Fruit fly (Drosophila melanogaster) whole organism, pupa: Measurements from ENCODE around the gene CG32603.
A peak's percentile ranks its signal among the peaks of the same experiment; 100 is the strongest.

Source experiments
- CG10348 ChIP-seq: fragments of 200-800 bp; sonication (Bioruptor generic); IDR thresholded peaks from 2 replicates; pipeline ENCODE4 v1.3.6; 2022; ENCODE audit warnings: missing biosample characterization, missing genetic modification characterization
- CG12605 ChIP-seq: fragments of 200-800 bp; sonication (Bioruptor generic); IDR thresholded peaks from 2 replicates; pipeline ENCODE4 v1.3.6; 2022; ENCODE audit warnings: missing biosample characterization, missing genetic modification characterization
- CG13204 ChIP-seq: fragments of 200-800 bp; sonication (Bioruptor generic); optimal IDR thresholded peaks from 2 replicates; lab custom pipeline; 2018; ENCODE audit warnings: missing biosample characterization, mild to moderate bottlenecking, missing genetic modification characterization, moderate library complexity
- CG14655 ChIP-seq: fragments of 200-800 bp; sonication (Bioruptor generic); optimal IDR thresholded peaks from 3 replicates; lab custom pipeline; 2017; ENCODE audit warnings: mild to moderate bottlenecking, missing biosample characterization, missing genetic modification reagents, missing genetic modification characterization
- CG15710 ChIP-seq: fragments of 200-800 bp; sonication (Bioruptor generic); optimal IDR thresholded peaks from 2 replicates; lab custom pipeline; 2018; ENCODE audit warnings: missing biosample characterization, mild to moderate bottlenecking, missing genetic modification characterization, moderate library complexity
- CG17806 ChIP-seq: fragments of 200-800 bp; sonication (Bioruptor generic); optimal IDR thresholded peaks from 2 replicates; lab custom pipeline; 2018; ENCODE audit warnings: missing biosample characterization, mild to moderate bottlenecking, missing genetic modification characterization, moderate library complexity
- CG32121 ChIP-seq: fragments of 200-800 bp; sonication (Bioruptor generic); IDR thresholded peaks from 2 replicates; pipeline ENCODE4 v1.3.6; 2022; ENCODE audit warnings: missing biosample characterization, missing genetic modification characterization
- CG34367 ChIP-seq: fragments of 200-800 bp; sonication (Bioruptor generic); optimal IDR thresholded peaks from 2 replicates; lab custom pipeline; 2018; ENCODE audit warnings: missing biosample characterization, mild to moderate bottlenecking, missing genetic modification characterization
- CG4496 ChIP-seq: fragments of 200-800 bp; sonication (Bioruptor generic); IDR thresholded peaks from 3 replicates; pipeline ENCODE4 v1.3.6; 2022; ENCODE audit warnings: missing biosample characterization, missing genetic modification characterization
- CG8159 ChIP-seq: fragments of 200-800 bp; sonication (Bioruptor generic); optimal IDR thresholded peaks from 3 replicates; lab custom pipeline; 2018; ENCODE audit warnings: missing biosample characterization, mild to moderate bottlenecking, missing genetic modification characterization, moderate library complexity
- CG8301 ChIP-seq: fragments of 200-800 bp; sonication (Bioruptor generic); optimal IDR thresholded peaks from 2 replicates; lab custom pipeline; 2018; ENCODE audit warnings: missing biosample characterization, mild to moderate bottlenecking, missing genetic modification characterization
- CG9948 ChIP-seq: fragments of 200-800 bp; sonication (Bioruptor generic); optimal IDR thresholded peaks from 2 replicates; lab custom pipeline; 2018; ENCODE audit warnings: missing biosample characterization, mild to moderate bottlenecking, missing genetic modification characterization, moderate library complexity
- D1 ChIP-seq: fragments of 200-800 bp; sonication (Bioruptor generic); optimal IDR thresholded peaks from 2 replicates; lab custom pipeline; 2018; ENCODE audit warnings: missing biosample characterization, mild to moderate bottlenecking, missing genetic modification characterization, moderate library complexity
- EcR ChIP-seq: fragments of 200-800 bp; sonication (Bioruptor generic); optimal IDR thresholded peaks from 3 replicates; lab custom pipeline; 2019; ENCODE audit warnings: missing biosample characterization, missing genetic modification characterization, mild to moderate bottlenecking, moderate library complexity, missing genetic modification reagents
- Ets98B ChIP-seq: fragments of 200-800 bp; sonication (Bioruptor generic); IDR thresholded peaks from 2 replicates; pipeline ENCODE4 v1.3.6; 2022; ENCODE audit warnings: missing biosample characterization, missing genetic modification characterization
- Pif1A ChIP-seq: fragments of 200-800 bp; sonication (Bioruptor generic); optimal IDR thresholded peaks from 3 replicates; lab custom pipeline; 2016; ENCODE audit warnings: missing biosample characterization, missing genetic modification characterization
- Pif1B ChIP-seq: fragments of 200-800 bp; sonication (Bioruptor generic); optimal IDR thresholded peaks from 3 replicates; lab custom pipeline; 2016; ENCODE audit warnings: missing biosample characterization, missing genetic modification characterization
- Snoo ChIP-seq: fragments of 200-800 bp; sonication (Bioruptor generic); optimal IDR thresholded peaks from 3 replicates; lab custom pipeline; 2017; ENCODE audit warnings: missing biosample characterization, mild to moderate bottlenecking, missing genetic modification characterization, inconsistent platforms
- fd96Ca ChIP-seq: fragments of 200-800 bp; sonication (Bioruptor generic); IDR thresholded peaks from 3 replicates; pipeline ENCODE4 v1.3.6; 2022; ENCODE audit warnings: missing biosample characterization, missing genetic modification characterization
- gl ChIP-seq: fragments of 200-800 bp; sonication (Bioruptor generic); optimal IDR thresholded peaks from 2 replicates; lab custom pipeline; 2018; ENCODE audit warnings: missing biosample characterization, mild to moderate bottlenecking, missing genetic modification characterization
- rn ChIP-seq: fragments of 200-800 bp; sonication (Bioruptor generic); IDR thresholded peaks from 2 replicates; pipeline ENCODE4 v1.3.6; 2022; ENCODE audit warnings: missing biosample characterization, missing genetic modification characterization

Gene CG32603

DNA sequence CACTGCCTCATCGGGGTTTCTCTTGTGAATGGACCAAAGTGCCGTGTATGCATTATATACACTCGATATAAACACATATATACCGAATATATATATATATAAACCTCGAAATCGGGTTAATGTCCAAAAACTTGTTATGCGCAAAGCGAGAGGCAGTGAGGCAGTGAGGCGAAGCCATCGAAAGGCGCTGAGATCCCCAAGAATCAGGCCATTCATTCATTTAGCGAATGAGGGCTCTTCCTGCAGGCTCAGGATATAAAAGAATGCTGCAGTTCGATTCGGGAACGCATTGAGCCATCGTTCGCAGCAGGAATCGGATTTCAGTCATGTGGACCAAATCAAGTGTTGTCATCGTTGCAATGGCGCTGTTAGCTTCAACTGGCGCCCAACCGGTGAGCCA, 2.6 kb downstream of the CG32603 start, which contains the start of gene CG12481:
Gene CG12481 (plus strand): TSS at position 301 of the 400 bp plus-strand sequence.
- no peak for TF ChIP-seq gl (tag; lab: Kevin White, UChicago)
- TF ChIP-seq CG34367, result no peak
- no peak for TF ChIP-seq Ets98B (GFP tag; lab: Robert Waterston, UW)
- no peak for TF ChIP-seq D1
- no peak for TF ChIP-seq CG14655 (GFP tag; lab: Kevin White, UChicago)
- TF ChIP-seq Pif1A (GFP tag; lab: Kevin White, UChicago), result no peak
- TF ChIP-seq CG4496 (GFP tag; lab: Robert Waterston, UW), result no peak
- TF ChIP-seq EcR (GFP tag; lab: Kevin White, UChicago), result no peak
- TF ChIP-seq CG17806 (tag; lab: Kevin White, UChicago), result no peak
- no peak for TF ChIP-seq CG10348 (GFP tag; lab: Robert Waterston, UW)
- TF ChIP-seq CG8159 (tag; lab: Kevin White, UChicago), result no peak
- no peak for TF ChIP-seq CG13204 (GFP tag; lab: Kevin White, UChicago)
- TF ChIP-seq CG32121 (GFP tag; lab: Robert Waterston, UW), result no peak
- TF ChIP-seq Snoo (tag; lab: Kevin White, UChicago), result no peak
- no peak for TF ChIP-seq rn (GFP tag; lab: Robert Waterston, UW)
- no peak for TF ChIP-seq fd96Ca (GFP tag; lab: Robert Waterston, UW)
- TF ChIP-seq Pif1B (GFP tag; lab: Kevin White, UChicago), result no peak
- TF ChIP-seq CG9948 (tag; lab: Kevin White, UChicago), result no peak
- no peak for TF ChIP-seq CG12605 (GFP tag; lab: Robert Waterston, UW)
- TF ChIP-seq CG8301 (tag; lab: Kevin White, UChicago), result no peak

DNA sequence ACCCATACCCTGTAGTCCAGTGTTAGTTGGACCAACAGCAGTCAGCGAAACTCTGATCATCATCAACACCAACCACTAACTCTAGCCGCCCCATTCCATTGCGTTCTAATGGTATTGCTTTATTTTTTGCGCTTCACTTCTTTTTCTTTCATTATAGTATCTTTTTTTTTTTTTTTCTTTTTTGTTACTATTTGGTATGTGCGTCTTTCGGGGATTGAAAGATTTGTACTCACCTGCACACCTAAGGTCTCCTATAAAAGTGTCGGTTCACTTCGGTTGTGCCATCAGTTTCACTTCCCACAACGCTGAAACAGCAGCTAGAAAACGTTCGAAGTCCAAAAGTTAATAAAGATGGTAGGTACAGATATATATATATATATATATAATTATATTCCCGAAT, 4.9 kb downstream of the CG32603 start, which contains the start of gene CG11585:
Gene CG11585 (plus strand): TSS at position 301 of the 400 bp plus-strand sequence.
- no peak for TF ChIP-seq fd96Ca (GFP tag; lab: Robert Waterston, UW)

- TF ChIP-seq D1 (no peak), CG32121 (GFP tag; lab: Robert Waterston, UW) (no peak)
Observed at dm6 chrX:14191918-14192317, 7.6 kb downstream of the CG32603 start, which contains the start of gene CG13403. CG13403 (minus strand) TSS chrX:14192018.

dm6 chrX:14193013-14193412, 8.7 kb downstream of the CG32603 start, which contains the start of gene yl:
yl (plus strand) TSS chrX:14193214.
- TF ChIP-seq gl (tag; lab: Kevin White, UChicago) (no peak), CG9948 (tag; lab: Kevin White, UChicago) (no peak), Pif1A (GFP tag; lab: Kevin White, UChicago) (no peak), CG17806 (tag; lab: Kevin White, UChicago) (no peak), Snoo (tag; lab: Kevin White, UChicago) (no peak), CG4496 (GFP tag; lab: Robert Waterston, UW) (no peak), CG15710 (tag; lab: Kevin White, UChicago) (no peak), Ets98B (GFP tag; lab: Robert Waterston, UW) (no peak), CG8159 (tag; lab: Kevin White, UChicago) (no peak), Pif1B (GFP tag; lab: Kevin White, UChicago) (no peak), rn (GFP tag; lab: Robert Waterston, UW) (no peak), CG12605 (GFP tag; lab: Robert Waterston, UW) (no peak), CG32121 (GFP tag; lab: Robert Waterston, UW) (no peak), CG14655 (GFP tag; lab: Kevin White, UChicago) (no peak), EcR (GFP tag; lab: Kevin White, UChicago) (no peak), D1 (no peak), CG34367 (no peak), CG13204 (GFP tag; lab: Kevin White, UChicago) (no peak), fd96Ca (GFP tag; lab: Robert Waterston, UW) (no peak)

DNA sequence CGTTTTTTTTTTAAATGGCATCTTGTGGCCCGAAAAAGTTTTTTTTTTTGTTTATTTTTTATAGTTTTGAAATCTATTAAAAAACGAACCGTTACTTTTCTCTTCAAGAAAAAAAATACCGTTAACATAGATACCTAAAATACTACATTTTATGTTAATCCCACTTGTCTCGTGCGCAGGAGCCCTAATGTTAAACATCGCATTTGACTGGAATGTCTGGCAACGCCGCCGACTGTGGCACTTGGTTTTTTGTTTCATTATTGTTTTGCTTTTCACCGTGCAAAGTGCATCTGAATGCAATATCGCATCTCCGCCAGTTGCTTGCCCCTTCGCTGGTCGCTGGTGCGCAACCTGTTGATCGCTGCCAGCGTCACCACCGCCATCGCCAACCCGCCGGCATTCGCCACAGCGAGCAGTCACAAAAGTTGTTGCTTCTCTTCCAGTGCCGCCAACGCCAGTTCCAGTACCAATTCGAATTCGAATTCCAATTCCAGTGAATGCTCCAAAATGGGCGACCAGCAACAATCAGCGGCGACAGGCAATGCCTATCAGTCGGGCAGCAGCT, 15.7 kb downstream of the CG32603 start, which contains the start of gene CG11590:
Gene CG11590 (plus strand): TSS at position 212 of the 565 bp plus-strand sequence.
- TF ChIP-seq CG13204 (GFP tag; lab: Kevin White, UChicago), result no peak
- TF ChIP-seq CG10348 (GFP tag; lab: Robert Waterston, UW), result no peak
- TF ChIP-seq CG17806 (tag; lab: Kevin White, UChicago), result no peak
- no peak for TF ChIP-seq Pif1B (GFP tag; lab: Kevin White, UChicago)
- TF ChIP-seq Ets98B (GFP tag; lab: Robert Waterston, UW), result peak; percentile 27; the same call in 1 of the 2 replicates
- TF ChIP-seq CG12605 (GFP tag; lab: Robert Waterston, UW), result peak; percentile 55; the same call in 1 of the 2 replicates
- 0 out of 3 replicates have a peak, but pooled peaks have one; percentile 23 for TF ChIP-seq fd96Ca (GFP tag; lab: Robert Waterston, UW)
- no peak for TF ChIP-seq CG8159 (tag; lab: Kevin White, UChicago)
- TF ChIP-seq gl (tag; lab: Kevin White, UChicago), result no peak
- TF ChIP-seq CG9948 (tag; lab: Kevin White, UChicago), result no peak

- TF ChIP-seq CG12605 (GFP tag; lab: Robert Waterston, UW) (no peak), CG13204 (GFP tag; lab: Kevin White, UChicago) (no peak), CG10348 (GFP tag; lab: Robert Waterston, UW) (no peak), CG14655 (GFP tag; lab: Kevin White, UChicago) (no peak), CG4496 (GFP tag; lab: Robert Waterston, UW) (no peak), CG15710 (tag; lab: Kevin White, UChicago) (no peak), D1 (no peak), EcR (GFP tag; lab: Kevin White, UChicago) (no peak), rn (GFP tag; lab: Robert Waterston, UW) (no peak), CG8159 (tag; lab: Kevin White, UChicago) (no peak), CG8301 (tag; lab: Kevin White, UChicago) (no peak), fd96Ca (GFP tag; lab: Robert Waterston, UW) (no peak), Pif1B (GFP tag; lab: Kevin White, UChicago) (no peak)
- TF ChIP-seq, all 21 proteins: peak for 0
Observed at dm6 chrX:14201178-14201577, 16.8 kb downstream of the CG32603 start, which contains the start of gene Prp16. Prp16 (plus strand) TSS chrX:14201362.
